Worm (Caenorhabditis elegans) whole organism, late embryonic: ENCODE results near the gene clec-134.

Source experiments
- ama-1 ChIP-seq: fragments of 150-350 bp; optimal IDR thresholded peaks from 2 replicates; lab custom pipeline; 2014
- hlh-8 ChIP-seq: sonication (generic microtip); optimal IDR thresholded peaks from 2 replicates; lab custom pipeline; 2016; ENCODE audit warnings: missing genotype, missing genetic modification characterization, missing compliant biosample characterization
- pqm-1 ChIP-seq: sonication (generic microtip); optimal IDR thresholded peaks from 2 replicates; lab custom pipeline; 2016; ENCODE audit warnings: missing genetic modification characterization, missing compliant biosample characterization
- ttx-3 ChIP-seq: sonication (generic microtip); optimal IDR thresholded peaks from 2 replicates; lab custom pipeline; 2016; ENCODE audit warnings: missing genetic modification reagents, missing genetic modification characterization, missing compliant biosample characterization

- TF ChIP-seq pqm-1 (tag; lab: Kevin White, UChicago) = no peak
- no peak for TF ChIP-seq ttx-3
- TF ChIP-seq ama-1 (lab: Kevin White, UChicago) = no peak
- TF ChIP-seq hlh-8 (tag; lab: Kevin White, UChicago) = no peak
Measured at ce11 chrII:3546381-3546931, 33.4 kb upstream of the clec-134 start, which contains the start of gene apd-3.
